Fruit fly (Drosophila melanogaster): ENCODE data around the gene RhoGAP16F.
A peak's percentile ranks its signal among the peaks of the same experiment; 100 is the strongest.

Gene RhoGAP16F

DNA sequence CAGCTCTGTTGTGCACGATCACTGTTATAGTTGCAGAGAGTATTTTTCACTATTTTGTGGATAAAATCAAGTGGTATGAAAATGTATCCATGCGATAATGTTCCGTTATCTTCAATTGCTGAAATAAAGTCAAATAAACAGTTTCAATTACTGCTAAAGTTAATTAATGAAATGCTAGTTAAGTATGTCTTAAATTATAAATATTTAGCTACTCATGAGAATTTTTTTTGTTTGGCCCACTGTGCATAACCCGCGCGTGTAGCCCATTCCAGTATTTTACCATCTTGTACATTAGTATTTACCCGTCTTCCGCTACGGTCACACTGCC, 7.5 kb upstream of the RhoGAP16F start, which contains the start of gene Ada3 (continued):
- TF ChIP-seq E2f2 (GFP tag; IDR thresholded peaks at IDR 0.05) (peak; percentile 66), CG13624 (GFP tag; optimal IDR thresholded peaks at IDR 0.05) (peak; percentile 89), CG9817 (tag; optimal IDR thresholded peaks at IDR 0.05) (peak; percentile 77), ash1 (GFP tag; optimal IDR thresholded peaks at IDR 0.05) (no peak), jumu (GFP tag; optimal IDR thresholded peaks at IDR 0.05) (peak; percentile 79), jing (GFP tag; optimal IDR thresholded peaks at IDR 0.05) (no peak), Hmx (GFP tag; optimal IDR thresholded peaks at IDR 0.05) (peak; percentile 70), tgo (GFP tag; IDR thresholded peaks at IDR 0.05) (peak; percentile 69), gcm2 (GFP tag; optimal IDR thresholded peaks at IDR 0.05) (peak; percentile 42), CG15601 (tag; optimal IDR thresholded peaks at IDR 0.05) (peak; percentile 62), zfh1 (GFP tag; IDR thresholded peaks at IDR 0.05) (peak; percentile 66; the same call in 2 of the 3 replicates), phol (tag; optimal IDR thresholded peaks at IDR 0.05) (peak; percentile 83), mld (GFP tag; IDR thresholded peaks at IDR 0.05; ENCODE audit: partially characterized antibody) (no peak), CG12236 (GFP tag; optimal IDR thresholded peaks at IDR 0.05) (peak; percentile 35), Dek (tag; optimal IDR thresholded peaks at IDR 0.05) (peak; percentile 39), kah (GFP tag; optimal IDR thresholded peaks at IDR 0.05) (no peak), sens (GFP tag) (peak; percentile 97), CoRest (tag; optimal IDR thresholded peaks at IDR 0.05) (peak; percentile 79), otp (GFP tag; IDR thresholded peaks at IDR 0.05) (no peak; the same call in 2 of the 3 replicates), Lim3 (GFP tag; IDR thresholded peaks at IDR 0.05) (no peak), Aef1 (GFP tag; IDR thresholded peaks at IDR 0.05) (peak; percentile 63), wek (GFP tag; optimal IDR thresholded peaks at IDR 0.05) (no peak), CG16779 (GFP tag; IDR thresholded peaks at IDR 0.05) (peak; percentile 23; the same call in 1 of the 2 replicates), fd96Cb (tag; optimal IDR thresholded peaks at IDR 0.05) (peak; percentile 68), CG14965 (GFP tag; optimal IDR thresholded peaks at IDR 0.05; ENCODE audit: borderline replicate concordance) (no peak), sima (GFP tag; optimal IDR thresholded peaks at IDR 0.05) (no peak), Ptx1 (GFP tag; IDR thresholded peaks at IDR 0.05) (peak; percentile 75), Bgb (GFP tag; IDR thresholded peaks at IDR 0.05; ENCODE audit: partially characterized antibody) (no peak), cwo (GFP tag; optimal IDR thresholded peaks at IDR 0.05) (peak; percentile 48), Dip3 (GFP tag; optimal IDR thresholded peaks at IDR 0.05) (peak; percentile 83), CG14667 (GFP tag; IDR thresholded peaks at IDR 0.05) (peak; percentile 54), CG15696 (tag; optimal IDR thresholded peaks at IDR 0.05) (peak; percentile 73), Rfx (GFP tag; IDR thresholded peaks at IDR 0.05) (peak; percentile 79; the same call in 1 of the 2 replicates), CG4282 (GFP tag; optimal IDR thresholded peaks at IDR 0.05) (peak; percentile 85), fru (optimal IDR thresholded peaks at IDR 0.05) (no peak), CG11560 (tag; IDR thresholded peaks at IDR 0.05) (no peak), usp (GFP tag; optimal IDR thresholded peaks at IDR 0.05) (no peak), chm (GFP tag; IDR thresholded peaks at IDR 0.05) (no peak), CG33557 (GFP tag; optimal IDR thresholded peaks at IDR 0.05) (peak; percentile 35), CG10979 (tag; optimal IDR thresholded peaks at IDR 0.05) (peak; percentile 57), hkb (optimal IDR thresholded peaks at IDR 0.05) (no peak), hkb (GFP tag; IDR thresholded peaks at IDR 0.05) (peak; percentile 77), Dll (GFP tag; IDR thresholded peaks at IDR 0.05; ENCODE audit: partially characterized antibody) (0 out of 4 replicates have a peak, but pooled peaks have one; percentile 11), CG7372 (GFP tag; IDR thresholded peaks at IDR 0.05) (peak; percentile 56; the same call in 1 of the 2 replicates), eyg (GFP tag; optimal IDR thresholded peaks at IDR 0.05) (peak; percentile 63), stc (GFP tag; IDR thresholded peaks at IDR 0.05) (peak; percentile 8; the same call in 1 of the 2 replicates), dimm (GFP tag; IDR thresholded peaks at IDR 0.05) (no peak), NK7.1 (GFP tag; optimal IDR thresholded peaks at IDR 0.05) (peak; percentile 64), CG9797 (GFP tag; optimal IDR thresholded peaks at IDR 0.05) (peak; percentile 74), CG12391 (tag; optimal IDR thresholded peaks at IDR 0.05) (peak; percentile 78), D19A (tag; optimal IDR thresholded peaks at IDR 0.05) (peak; percentile 38), CG10431 (GFP tag; optimal IDR thresholded peaks at IDR 0.05) (no peak)

All from whole organism, embryonic.